Worm (Caenorhabditis elegans): ENCODE measurements around the gene fbxa-192.

- no peak for TF ChIP-seq nhr-77 (tag; optimal IDR thresholded peaks at IDR 0.05)
- TF ChIP-seq ztf-4 (tag; optimal IDR thresholded peaks at IDR 0.05): no peak
- TF ChIP-seq elt-3 (tag; optimal IDR thresholded peaks at IDR 0.05): no peak
- no peak for TF ChIP-seq lin-13 (GFP tag; optimal IDR thresholded peaks at IDR 0.05)
Measured at ce11 chrV:17601520-17601919, 48.8 kb downstream of the fbxa-192 start, which contains the start of gene ztf-25.

Data from whole organism, L1 larva.